Worm (Caenorhabditis elegans) whole organism, early embryonic: ENCODE measurements around the gene ddx-15.
A peak's percentile ranks its signal among the peaks of the same experiment; 100 is the strongest.

Experiments used
- B0310.2 ChIP-seq: sonication (generic microtip); optimal IDR thresholded peaks from 2 replicates; lab custom pipeline; 2016; ENCODE audit warnings: mild to moderate bottlenecking, missing genetic modification characterization, missing compliant biosample characterization
- F13C5.2 ChIP-seq: sonication (generic microtip); optimal IDR thresholded peaks from 2 replicates; lab custom pipeline; 2017; ENCODE audit warnings: mild to moderate bottlenecking, missing genetic modification characterization, inconsistent platforms, missing compliant biosample characterization
- aly-1 ChIP-seq: sonication (generic microtip); optimal IDR thresholded peaks from 2 replicates; lab custom pipeline; 2016; ENCODE audit warnings: missing genetic modification characterization, missing compliant biosample characterization
- ama-1 ChIP-seq: fragments of 150-350 bp; optimal IDR thresholded peaks from 2 replicates; lab custom pipeline; 2014
- ceh-13 ChIP-seq: fragments of 200-800 bp; sonication (Bioruptor generic); optimal IDR thresholded peaks from 2 replicates; lab custom pipeline; 2018; ENCODE audit warnings: mild to moderate bottlenecking, missing genetic modification characterization, missing compliant biosample characterization
- ceh-36 ChIP-seq: sonication (generic microtip); optimal IDR thresholded peaks from 2 replicates; lab custom pipeline; 2016; ENCODE audit warnings: missing genetic modification characterization, inconsistent platforms, missing compliant biosample characterization
- ets-7 ChIP-seq: sonication (generic microtip); optimal IDR thresholded peaks from 2 replicates; lab custom pipeline; 2016; ENCODE audit warnings: missing genotype, missing genetic modification characterization, missing compliant biosample characterization
- flt-1 ChIP-seq: fragments of 200-800 bp; sonication (Bioruptor generic); IDR thresholded peaks from 2 replicates; pipeline ENCODE4 v1.3.6; 2022; ENCODE audit warnings: missing genetic modification characterization, missing compliant biosample characterization
- hmbx-1 ChIP-seq: sonication (generic microtip); optimal IDR thresholded peaks from 2 replicates; lab custom pipeline; 2016; ENCODE audit warnings: mild to moderate bottlenecking, missing genetic modification characterization, missing compliant biosample characterization
- hmg-4 ChIP-seq: fragments of 200-800 bp; sonication (Bioruptor generic); optimal IDR thresholded peaks from 2 replicates; lab custom pipeline; 2018; ENCODE audit warnings: mild to moderate bottlenecking, missing genetic modification characterization, missing compliant biosample characterization
- hnd-1 ChIP-seq: sonication (generic microtip); optimal IDR thresholded peaks from 2 replicates; lab custom pipeline; 2016; ENCODE audit warnings: missing genetic modification characterization, missing compliant biosample characterization
- pes-1 ChIP-seq: fragments of 200-800 bp; sonication (Bioruptor generic); IDR thresholded peaks from 2 replicates; pipeline ENCODE4 v1.3.6; 2022; ENCODE audit warnings: missing genetic modification reagents, missing genetic modification characterization, missing compliant biosample characterization
- scrt-1 ChIP-seq: fragments of 200-800 bp; sonication (Bioruptor generic); IDR thresholded peaks from 2 replicates; pipeline ENCODE4 v1.3.6; 2022; ENCODE audit warnings: missing genetic modification characterization, missing compliant biosample characterization
- sea-1 ChIP-seq: fragments of 200-800 bp; sonication (Bioruptor generic); conservative IDR thresholded peaks from 2 replicates; pipeline ENCODE4 v1.3.6; 2022; ENCODE audit warnings: missing genetic modification characterization, missing compliant biosample characterization
- tbx-11 ChIP-seq: fragments of 200-800 bp; sonication (Bioruptor generic); IDR thresholded peaks from 2 replicates; pipeline ENCODE4 v1.3.6; 2022; ENCODE audit warnings: missing genetic modification characterization, missing compliant biosample characterization
- tbx-37 ChIP-seq: fragments of 200-800 bp; sonication (Bioruptor generic); conservative IDR thresholded peaks from 2 replicates; pipeline ENCODE4 v1.3.6; 2022; ENCODE audit warnings: missing genetic modification reagents, missing genetic modification characterization, missing compliant biosample characterization
- tra-4 ChIP-seq: sonication (generic microtip); optimal IDR thresholded peaks from 2 replicates; lab custom pipeline; 2017; ENCODE audit warnings: missing genetic modification characterization, missing compliant biosample characterization

The ddx-15 gene

ce11 chrIII:5629225-5629624 lies 37.7 kb upstream of the ddx-15 start:
- TF ChIP-seq ama-1 (lab: Kevin White, UChicago) (no peak), pes-1 (GFP tag; lab: Robert Waterston, UW) (no peak), flt-1 (no peak), F13C5.2 (tag; lab: Kevin White, UChicago) (no peak), ceh-36 (tag; lab: Kevin White, UChicago) (no peak), ets-7 (tag; lab: Kevin White, UChicago) (no peak), tbx-11 (GFP tag; lab: Robert Waterston, UW) (no peak), scrt-1 (GFP tag; lab: Robert Waterston, UW) (no peak), ceh-13 (no peak), hnd-1 (tag; lab: Kevin White, UChicago) (no peak), tbx-37 (GFP tag; lab: Robert Waterston, UW) (no peak), hmg-4 (GFP tag; lab: Kevin White, UChicago) (no peak), sea-1 (GFP tag; lab: Robert Waterston, UW) (no peak), B0310.2 (tag; lab: Kevin White, UChicago) (no peak)

- TF ChIP-seq hnd-1 (tag; lab: Kevin White, UChicago) = no peak
- TF ChIP-seq flt-1 = no peak
- no peak for TF ChIP-seq F13C5.2 (tag; lab: Kevin White, UChicago)
- no peak for TF ChIP-seq hmbx-1 (tag; lab: Kevin White, UChicago)
- TF ChIP-seq tra-4 (tag; lab: Kevin White, UChicago) = no peak
- no peak for TF ChIP-seq B0310.2 (tag; lab: Kevin White, UChicago)
- no peak for TF ChIP-seq scrt-1 (GFP tag; lab: Robert Waterston, UW)
- no peak for TF ChIP-seq tbx-11 (GFP tag; lab: Robert Waterston, UW)
- TF ChIP-seq aly-1 (tag; lab: Kevin White, UChicago) = no peak
- no peak for TF ChIP-seq ceh-36 (tag; lab: Kevin White, UChicago)
- no peak for TF ChIP-seq ceh-13
- TF ChIP-seq tbx-37 (GFP tag; lab: Robert Waterston, UW) = no peak
- TF ChIP-seq hmg-4 (GFP tag; lab: Kevin White, UChicago) = no peak
- no peak for TF ChIP-seq sea-1 (GFP tag; lab: Robert Waterston, UW)
- no peak for TF ChIP-seq ama-1 (lab: Kevin White, UChicago)
- TF ChIP-seq ets-7 (tag; lab: Kevin White, UChicago) = no peak
Measured at ce11 chrIII:5624835-5625234, 33.3 kb upstream of the ddx-15 start, which contains the start of gene daf-4. Gene daf-4 (plus strand): TSS chrIII:5625135.

- no peak for TF ChIP-seq scrt-1 (GFP tag; lab: Robert Waterston, UW)
- no peak for TF ChIP-seq flt-1
- no peak for TF ChIP-seq tbx-11 (GFP tag; lab: Robert Waterston, UW)
- no peak for TF ChIP-seq ceh-13
- TF ChIP-seq F13C5.2 (tag; lab: Kevin White, UChicago) = no peak
- TF ChIP-seq ama-1 (lab: Kevin White, UChicago) = no peak
- no peak for TF ChIP-seq tbx-37 (GFP tag; lab: Robert Waterston, UW)
- no peak for TF ChIP-seq hmg-4 (GFP tag; lab: Kevin White, UChicago)
- no peak for TF ChIP-seq pes-1 (GFP tag; lab: Robert Waterston, UW)
- no peak for TF ChIP-seq hnd-1 (tag; lab: Kevin White, UChicago)
- TF ChIP-seq B0310.2 (tag; lab: Kevin White, UChicago) = no peak
- TF ChIP-seq ets-7 (tag; lab: Kevin White, UChicago) = no peak
Measured at ce11 chrIII:5623418-5623817, 31.9 kb upstream of the ddx-15 start.

DNA sequence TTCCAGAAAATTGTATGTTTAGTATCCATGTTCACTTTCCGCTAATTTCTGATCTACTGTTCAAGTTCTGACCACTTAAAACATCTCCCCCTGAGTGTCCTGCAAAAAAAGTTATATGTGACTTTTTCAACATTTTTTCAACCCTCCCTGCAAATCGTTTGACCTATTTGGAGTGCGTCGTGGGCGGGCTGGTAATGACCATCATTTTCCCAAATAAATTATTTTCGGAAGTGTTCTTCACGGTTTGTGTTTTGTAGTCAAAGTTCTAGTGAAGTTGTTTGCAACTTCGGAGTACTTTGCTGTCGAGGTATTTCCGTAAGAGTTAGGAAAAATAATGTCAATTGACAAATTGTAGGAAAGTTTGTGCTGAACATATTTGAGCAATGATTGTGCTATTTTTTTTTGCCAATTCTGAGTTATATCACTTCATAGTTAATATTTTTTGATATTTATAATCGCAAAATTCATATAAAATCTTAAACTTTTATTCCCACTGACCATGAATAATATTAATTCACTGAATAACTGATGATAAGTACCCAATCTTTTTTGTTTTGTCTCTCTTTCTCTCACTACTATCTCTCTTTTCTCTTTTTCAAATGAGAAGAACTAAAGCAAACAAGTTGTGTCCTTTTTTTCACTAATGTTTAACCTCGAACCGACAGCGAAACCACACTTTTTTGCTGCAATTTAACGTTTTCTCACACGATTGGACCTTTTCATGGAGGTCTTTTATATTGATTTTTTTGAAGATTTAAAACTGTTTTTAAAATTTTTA lies 30.9 kb upstream of the ddx-15 start:
- TF ChIP-seq ceh-13 = no peak

DNA sequence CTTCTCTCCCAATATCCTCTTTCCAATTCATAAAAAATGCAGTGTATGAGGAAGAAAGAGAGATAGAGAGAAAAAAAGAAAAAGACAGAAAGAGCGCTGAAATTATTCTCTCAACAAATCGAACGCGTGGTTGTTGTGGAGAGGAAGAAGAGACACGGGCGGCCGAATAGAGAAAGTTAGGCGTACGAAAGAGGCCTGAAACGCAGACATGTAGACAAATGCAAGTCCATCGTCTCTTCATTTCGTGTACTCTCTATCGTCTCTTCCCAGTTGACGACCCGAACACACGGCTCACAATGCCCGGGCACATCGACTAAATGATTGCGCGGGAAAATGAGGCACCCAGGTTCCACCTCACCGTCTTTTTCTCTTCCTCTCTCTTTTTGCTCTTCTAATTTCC lies 29.7 kb upstream of the ddx-15 start:
- TF ChIP-seq hmg-4 (GFP tag; lab: Kevin White, UChicago) (peak; percentile 9), hnd-1 (tag; lab: Kevin White, UChicago) (no peak), F13C5.2 (tag; lab: Kevin White, UChicago) (peak; percentile 8)

ce11 chrIII:5620186-5620585 lies 28.7 kb upstream of the ddx-15 start:
- no peak for TF ChIP-seq ceh-36 (tag; lab: Kevin White, UChicago)
- TF ChIP-seq ets-7 (tag; lab: Kevin White, UChicago) = no peak
- no peak for TF ChIP-seq sea-1 (GFP tag; lab: Robert Waterston, UW)
- no peak for TF ChIP-seq scrt-1 (GFP tag; lab: Robert Waterston, UW)
- TF ChIP-seq tra-4 (tag; lab: Kevin White, UChicago) = no peak
- no peak for TF ChIP-seq ama-1 (lab: Kevin White, UChicago)
- no peak for TF ChIP-seq B0310.2 (tag; lab: Kevin White, UChicago)
- no peak for TF ChIP-seq hnd-1 (tag; lab: Kevin White, UChicago)
- no peak for TF ChIP-seq pes-1 (GFP tag; lab: Robert Waterston, UW)
- no peak for TF ChIP-seq tbx-37 (GFP tag; lab: Robert Waterston, UW)

DNA sequence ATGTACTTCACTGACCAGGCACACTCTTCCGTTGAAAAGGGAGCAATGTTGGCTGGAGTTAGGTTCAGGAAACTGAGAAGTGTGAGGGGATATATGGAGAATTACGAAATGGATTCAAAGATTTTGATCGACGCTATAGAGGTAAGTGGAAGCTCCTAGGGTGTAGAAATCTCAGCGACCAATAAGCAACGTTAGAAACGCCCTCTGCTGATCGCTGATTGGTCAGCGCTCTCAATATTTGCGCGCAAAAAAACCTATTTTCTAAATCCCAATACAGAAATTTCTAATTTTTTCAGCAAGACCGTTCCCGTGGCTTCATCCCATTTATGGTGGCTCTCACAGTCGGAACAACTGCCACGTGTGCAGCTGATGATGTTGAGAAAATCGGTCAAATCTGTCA lies 24.2 kb upstream of the ddx-15 start:
- no peak for TF ChIP-seq scrt-1 (GFP tag; lab: Robert Waterston, UW)
- no peak for TF ChIP-seq hmg-4 (GFP tag; lab: Kevin White, UChicago)
- TF ChIP-seq tbx-37 (GFP tag; lab: Robert Waterston, UW) = no peak
- TF ChIP-seq hmbx-1 (tag; lab: Kevin White, UChicago) = no peak
- no peak for TF ChIP-seq ets-7 (tag; lab: Kevin White, UChicago)
